Worm (Caenorhabditis elegans) whole organism, late embryonic: ENCODE measurements around the gene K10D2.8.

Source experiments
- C38D4.7 ChIP-seq: fragments of 200-800 bp; sonication (Bioruptor generic); optimal IDR thresholded peaks from 2 replicates; lab custom pipeline; 2018; ENCODE audit warnings: mild to moderate bottlenecking, missing genetic modification characterization, moderate library complexity, missing compliant biosample characterization
- K02D7.2 ChIP-seq: sonication (generic microtip); optimal IDR thresholded peaks from 2 replicates; lab custom pipeline; 2017; ENCODE audit warnings: mild to moderate bottlenecking, missing genetic modification characterization, missing compliant biosample characterization
- K09A11.1 ChIP-seq: sonication (generic microtip); optimal IDR thresholded peaks from 2 replicates; lab custom pipeline; 2017; ENCODE audit warnings: antibody characterized with exemption, mild to moderate bottlenecking, missing genetic modification characterization, missing compliant biosample characterization; ENCODE audit not compliant: insufficient read depth
- Y22D7AL.16 ChIP-seq: sonication (generic microtip); optimal IDR thresholded peaks from 2 replicates; lab custom pipeline; 2016; ENCODE audit warnings: missing genetic modification characterization, missing compliant biosample characterization
- ahr-1 ChIP-seq: sonication (generic microtip); optimal IDR thresholded peaks from 2 replicates; lab custom pipeline; 2016; ENCODE audit warnings: missing genetic modification characterization, missing compliant biosample characterization
- ama-1 ChIP-seq: fragments of 150-350 bp; optimal IDR thresholded peaks from 2 replicates; lab custom pipeline; 2014
- ceh-18 ChIP-seq: sonication (generic microtip); optimal IDR thresholded peaks from 2 replicates; lab custom pipeline; 2016; ENCODE audit warnings: missing genetic modification characterization, missing compliant biosample characterization
- ceh-24 ChIP-seq: sonication (generic microtip); optimal IDR thresholded peaks from 2 replicates; lab custom pipeline; 2016; ENCODE audit warnings: mild to moderate bottlenecking, missing genetic modification characterization, missing compliant biosample characterization
- ceh-30 ChIP-seq: fragments of 150-350 bp; optimal IDR thresholded peaks from 2 replicates; lab custom pipeline; 2014; ENCODE audit warnings: missing biosample characterization, missing genetic modification characterization
- ceh-31 ChIP-seq: sonication (generic microtip); optimal IDR thresholded peaks from 2 replicates; lab custom pipeline; 2016; ENCODE audit warnings: missing genetic modification characterization, missing compliant biosample characterization
- ceh-45 ChIP-seq: fragments of 200-800 bp; sonication (Bioruptor generic); IDR thresholded peaks from 2 replicates; pipeline ENCODE4 v1.3.6; 2022; ENCODE audit warnings: missing genetic modification reagents, missing genetic modification characterization, missing compliant biosample characterization
- ceh-48 ChIP-seq: sonication (generic microtip); optimal IDR thresholded peaks from 2 replicates; lab custom pipeline; 2016; ENCODE audit warnings: missing genetic modification characterization, inconsistent platforms, missing compliant biosample characterization
- ceh-6 ChIP-seq: fragments of 200-800 bp; sonication (Bioruptor generic); optimal IDR thresholded peaks from 2 replicates; lab custom pipeline; 2018; ENCODE audit warnings: mild to moderate bottlenecking, missing genetic modification characterization, missing compliant biosample characterization
- ceh-9 ChIP-seq: sonication (generic microtip); optimal IDR thresholded peaks from 2 replicates; lab custom pipeline; 2016; ENCODE audit warnings: mild to moderate bottlenecking, missing genetic modification characterization, inconsistent platforms, missing compliant biosample characterization
- che-1 ChIP-seq: sonication (generic microtip); optimal IDR thresholded peaks from 2 replicates; lab custom pipeline; 2016; ENCODE audit warnings: mild to moderate bottlenecking, missing genetic modification characterization, missing compliant biosample characterization
- elt-2 ChIP-seq: sonication (generic microtip); optimal IDR thresholded peaks from 2 replicates; lab custom pipeline; 2016; ENCODE audit warnings: missing genetic modification reagents, missing genetic modification characterization, missing compliant biosample characterization
- elt-4 ChIP-seq: sonication (generic microtip); optimal IDR thresholded peaks from 2 replicates; lab custom pipeline; 2016; ENCODE audit warnings: missing genetic modification characterization, missing compliant biosample characterization
- fkh-6 ChIP-seq: sonication (generic microtip); optimal IDR thresholded peaks from 2 replicates; lab custom pipeline; 2016; ENCODE audit warnings: missing genetic modification characterization, missing compliant biosample characterization
- hlh-13 ChIP-seq: fragments of 200-800 bp; sonication (Bioruptor generic); optimal IDR thresholded peaks from 2 replicates; lab custom pipeline; 2018; ENCODE audit warnings: mild to moderate bottlenecking, missing genetic modification characterization, missing compliant biosample characterization
- hlh-15 ChIP-seq: sonication (generic microtip); optimal IDR thresholded peaks from 2 replicates; lab custom pipeline; 2016; ENCODE audit warnings: missing genetic modification characterization, missing compliant biosample characterization
- hlh-8 ChIP-seq: sonication (generic microtip); optimal IDR thresholded peaks from 2 replicates; lab custom pipeline; 2016; ENCODE audit warnings: missing genotype, missing genetic modification characterization, missing compliant biosample characterization
- lim-6 ChIP-seq: sonication (generic microtip); optimal IDR thresholded peaks from 2 replicates; lab custom pipeline; 2016; ENCODE audit warnings: missing genetic modification characterization, missing compliant biosample characterization
- lin-11 ChIP-seq: fragments of 200-800 bp; sonication (Bioruptor generic); optimal IDR thresholded peaks from 2 replicates; lab custom pipeline; 2018; ENCODE audit warnings: mild to moderate bottlenecking, missing genetic modification characterization, missing compliant biosample characterization
- madf-2 ChIP-seq: sonication (generic microtip); optimal IDR thresholded peaks from 2 replicates; lab custom pipeline; 2017; ENCODE audit warnings: missing genetic modification characterization, missing compliant biosample characterization
- nhr-11 ChIP-seq: fragments of 150-350 bp; optimal IDR thresholded peaks from 2 replicates; lab custom pipeline; 2014; ENCODE audit warnings: missing biosample characterization, missing genetic modification characterization
- nhr-232 ChIP-seq: sonication (generic microtip); optimal IDR thresholded peaks from 2 replicates; lab custom pipeline; 2016; ENCODE audit warnings: missing genetic modification characterization, missing compliant biosample characterization
- npax-4 ChIP-seq: sonication (generic microtip); optimal IDR thresholded peaks from 2 replicates; lab custom pipeline; 2016; ENCODE audit warnings: missing genetic modification characterization, missing compliant biosample characterization
- odd-2 ChIP-seq: sonication (generic microtip); optimal IDR thresholded peaks from 2 replicates; lab custom pipeline; 2017; ENCODE audit warnings: antibody characterized with exemption, mild to moderate bottlenecking, missing genetic modification characterization, missing compliant biosample characterization
- pag-3 ChIP-seq: sonication (generic microtip); optimal IDR thresholded peaks from 2 replicates; lab custom pipeline; 2016; ENCODE audit warnings: missing compliant biosample characterization, missing genetic modification characterization, borderline replicate concordance
- pax-1 ChIP-seq: fragments of 150-350 bp; optimal IDR thresholded peaks from 2 replicates; lab custom pipeline; 2014; ENCODE audit warnings: missing biosample characterization, missing genetic modification characterization
- pha-2 ChIP-seq: sonication (generic microtip); optimal IDR thresholded peaks from 2 replicates; lab custom pipeline; 2017; ENCODE audit warnings: mild to moderate bottlenecking, missing genetic modification characterization, missing compliant biosample characterization
- pha-4 ChIP-seq: fragments of 150-350 bp; optimal IDR thresholded peaks from 2 replicates; lab custom pipeline; 2018; ENCODE audit warnings: missing biosample characterization, missing genetic modification reagents, missing genetic modification characterization
- pros-1 ChIP-seq: fragments of 150-350 bp; optimal IDR thresholded peaks from 2 replicates; lab custom pipeline; 2014; ENCODE audit warnings: missing biosample characterization, missing genetic modification reagents, missing genetic modification characterization
- rnt-1 ChIP-seq: sonication (generic microtip); optimal IDR thresholded peaks from 2 replicates; lab custom pipeline; 2016; ENCODE audit warnings: missing genetic modification characterization, missing compliant biosample characterization
- sdc-2 ChIP-seq: sonication (generic microtip); optimal IDR thresholded peaks from 2 replicates; lab custom pipeline; 2016; ENCODE audit warnings: missing genotype, missing genetic modification characterization, missing compliant biosample characterization
- sox-4 ChIP-seq: sonication (generic microtip); optimal IDR thresholded peaks from 2 replicates; lab custom pipeline; 2017; ENCODE audit warnings: mild to moderate bottlenecking, missing genetic modification characterization, inconsistent platforms, missing compliant biosample characterization
- tbx-2 ChIP-seq: sonication (generic microtip); optimal IDR thresholded peaks from 2 replicates; lab custom pipeline; 2016; ENCODE audit warnings: missing genetic modification characterization, missing compliant biosample characterization
- tbx-7 ChIP-seq: sonication (generic microtip); optimal IDR thresholded peaks from 2 replicates; lab custom pipeline; 2016; ENCODE audit warnings: missing genotype, missing genetic modification characterization, missing compliant biosample characterization
- unc-3 ChIP-seq, 2 experiments: fragments of 200-800 bp in 1 of 2; sonication (Bioruptor generic) in 1 of 2; sonication (generic microtip) in 1 of 2; conservative IDR thresholded peaks in 1 of 2; optimal IDR thresholded peaks in 1 of 2; 2 replicates each; pipeline versions ENCODE4 v1.3.6 to Lab custom; 2016 to 2022; ENCODE audit warnings: missing compliant biosample characterization in 2 of 2, missing genetic modification characterization in 2 of 2, missing genetic modification reagents in 1 of 2
- unc-42 ChIP-seq: sonication (generic microtip); optimal IDR thresholded peaks from 2 replicates; lab custom pipeline; 2016; ENCODE audit warnings: missing genotype, missing genetic modification characterization, missing compliant biosample characterization
- zip-5 ChIP-seq: sonication (generic microtip); optimal IDR thresholded peaks from 2 replicates; lab custom pipeline; 2016; ENCODE audit warnings: missing genetic modification characterization, missing compliant biosample characterization
- ztf-16 ChIP-seq: sonication (generic microtip); optimal IDR thresholded peaks from 2 replicates; lab custom pipeline; 2017; ENCODE audit warnings: missing genetic modification characterization, missing compliant biosample characterization

K10D2.8 gene

ce11 chrIII:5227831-5228467, 39.4 kb downstream of the K10D2.8 start, which contains the start of the genes C34E10.12, C34E10.10 and atp-2 (continued):
- TF ChIP-seq unc-42 (tag; lab: Kevin White, UChicago) (peak; percentile 49), pax-1 (tag; lab: Kevin White, UChicago) (peak; percentile 22), pros-1 (no peak), npax-4 (no peak), hlh-13 (GFP tag; lab: Kevin White, UChicago) (no peak), tbx-7 (tag; lab: Kevin White, UChicago) (no peak), ceh-31 (peak; percentile 78), che-1 (tag; lab: Kevin White, UChicago) (no peak), nhr-232 (tag; lab: Kevin White, UChicago) (no peak), ahr-1 (no peak), rnt-1 (tag; lab: Kevin White, UChicago) (peak; percentile 43), ceh-24 (no peak), ceh-30 (tag; lab: Kevin White, UChicago) (no peak), K09A11.1 (tag; lab: Kevin White, UChicago) (peak; percentile 10), pha-4 (no peak), ceh-6 (GFP tag; lab: Kevin White, UChicago) (no peak), Y22D7AL.16 (tag; lab: Kevin White, UChicago) (no peak), sdc-2 (tag; lab: Kevin White, UChicago) (no peak), ceh-48 (no peak), fkh-6 (tag; lab: Kevin White, UChicago) (no peak), C38D4.7 (GFP tag; lab: Kevin White, UChicago) (no peak), ztf-16 (tag; lab: Kevin White, UChicago) (peak; percentile 18), unc-3 (GFP tag; conservative IDR thresholded peaks at IDR 0.05; lab: Robert Waterston, UW) (no peak; the same call in 1 of the 2 replicates), unc-3 (tag; optimal IDR thresholded peaks at IDR 0.05; lab: Kevin White, UChicago) (no peak), ceh-45 (no peak), pag-3 (tag; lab: Kevin White, UChicago) (no peak)

- TF ChIP-seq sox-4: no peak
- TF ChIP-seq pros-1: no peak
- no peak for TF ChIP-seq pha-4
- no peak for TF ChIP-seq sdc-2 (tag; lab: Kevin White, UChicago)
- TF ChIP-seq hlh-15 (tag; lab: Kevin White, UChicago): no peak
- no peak for TF ChIP-seq tbx-2 (tag; lab: Kevin White, UChicago)
- TF ChIP-seq pha-2 (tag; lab: Kevin White, UChicago): no peak
- no peak for TF ChIP-seq lim-6
- TF ChIP-seq odd-2 (tag; lab: Kevin White, UChicago): no peak
- TF ChIP-seq elt-4 (tag; lab: Kevin White, UChicago): no peak
- TF ChIP-seq lin-11 (tag; lab: Kevin White, UChicago): no peak
Measured at ce11 chrIII:5228839-5229238, 40.3 kb downstream of the K10D2.8 start.

- no peak for TF ChIP-seq hlh-8 (tag; lab: Kevin White, UChicago)
- TF ChIP-seq, all 69 proteins: peak for 0
Measured at ce11 chrIII:5229511-5230250, 41.2 kb downstream of the K10D2.8 start.

- TF ChIP-seq tbx-2 (tag; lab: Kevin White, UChicago) (no peak), ceh-9 (no peak), rnt-1 (tag; lab: Kevin White, UChicago) (no peak), ceh-18 (no peak), nhr-11 (no peak), K02D7.2 (tag; lab: Kevin White, UChicago) (no peak), tbx-7 (tag; lab: Kevin White, UChicago) (no peak), C38D4.7 (GFP tag; lab: Kevin White, UChicago) (no peak), ama-1 (no peak), fkh-6 (tag; lab: Kevin White, UChicago) (no peak), elt-2 (tag; lab: Kevin White, UChicago) (no peak), zip-5 (no peak), madf-2 (tag; lab: Kevin White, UChicago) (no peak)
- TF ChIP-seq, all 69 proteins: peak for 0
Measured at ce11 chrIII:5230415-5230814, 41.9 kb downstream of the K10D2.8 start, which contains the start of gene prmt-5. Gene prmt-5 (plus strand): TSS chrIII:5230555.
